Fruit fly (Drosophila melanogaster): ENCODE data around the gene CG17129.
A peak's percentile ranks its signal among the peaks of the same experiment; 100 is the strongest.

DNA sequence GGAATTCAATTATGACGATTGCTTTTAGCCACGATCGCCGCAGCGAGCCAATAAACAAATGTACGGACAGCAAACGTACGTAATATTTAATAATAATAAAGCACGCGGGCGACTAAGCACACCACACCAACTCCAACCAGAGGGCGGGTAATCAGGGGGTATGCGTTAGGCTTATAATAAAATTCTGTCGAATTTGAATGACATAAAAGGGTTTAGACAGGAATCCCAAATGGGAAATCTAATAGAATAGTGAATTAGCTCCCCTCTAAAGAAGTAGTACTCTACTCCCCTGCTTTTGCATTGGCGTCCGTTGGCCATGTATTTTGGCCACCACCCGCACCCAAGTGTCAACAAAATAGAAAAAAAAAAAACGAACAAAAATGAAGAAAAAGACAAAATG is 42.3 kb upstream of the CG17129 start:
- TF ChIP-seq CG17829 (tag; optimal IDR thresholded peaks at IDR 0.05): no peak
- no peak for TF ChIP-seq CG18011 (GFP tag; optimal IDR thresholded peaks at IDR 0.05)
- TF ChIP-seq CG14050 (GFP tag; IDR thresholded peaks at IDR 0.05): peak; percentile 26; the same call in 1 of the 3 replicates
- TF ChIP-seq CG5180 (GFP tag; optimal IDR thresholded peaks at IDR 0.05): no peak
- no peak for TF ChIP-seq CG6683 (GFP tag; optimal IDR thresholded peaks at IDR 0.05)
- TF ChIP-seq ab (GFP tag; optimal IDR thresholded peaks at IDR 0.05): no peak
- peak; percentile 43; the same call in 1 of the 2 replicates for TF ChIP-seq CG9932 (GFP tag; IDR thresholded peaks at IDR 0.05)
- TF ChIP-seq CG7963 (GFP tag; IDR thresholded peaks at IDR 0.05; ENCODE audit: partially characterized antibody): no peak
- TF ChIP-seq tup (GFP tag; optimal IDR thresholded peaks at IDR 0.05): no peak
- no peak for TF ChIP-seq psq (GFP tag; optimal IDR thresholded peaks at IDR 0.05)
- TF ChIP-seq CG1233 (GFP tag; optimal IDR thresholded peaks at IDR 0.05): no peak
- no peak for TF ChIP-seq CG2712 (tag; optimal IDR thresholded peaks at IDR 0.05)
- TF ChIP-seq amos (GFP tag; IDR thresholded peaks at IDR 0.05; ENCODE audit: partially characterized antibody): no peak
- TF ChIP-seq CG15479 (GFP tag; optimal IDR thresholded peaks at IDR 0.05): no peak
